Worm (Caenorhabditis elegans): ENCODE measurements around the gene nas-18.

ce11 chrV:11438464-11438863 is 42.2 kb downstream of the nas-18 start, which contains the start of gene dmsr-1:
- TF ChIP-seq nhr-90 (tag; optimal IDR thresholded peaks at IDR 0.05; ENCODE audit: poor library complexity) (no peak), lin-35 (GFP tag; optimal IDR thresholded peaks at IDR 0.05) (no peak), lin-39 (tag; optimal IDR thresholded peaks at IDR 0.05) (no peak), unc-62 (GFP tag; optimal IDR thresholded peaks at IDR 0.05) (no peak), hlh-17 (GFP tag; optimal IDR thresholded peaks at IDR 0.05; ENCODE audit: borderline replicate concordance) (no peak), elt-3 (tag; optimal IDR thresholded peaks at IDR 0.05) (no peak), ztf-11 (tag; optimal IDR thresholded peaks at IDR 0.05) (no peak), nhr-77 (tag; optimal IDR thresholded peaks at IDR 0.05) (no peak), ama-1 (optimal IDR thresholded peaks at IDR 0.05) (no peak), nhr-12 (tag; optimal IDR thresholded peaks at IDR 0.05) (no peak), fkh-8 (tag; optimal IDR thresholded peaks at IDR 0.05) (no peak)
